Worm (Caenorhabditis elegans) whole organism, early embryonic: Measurements from ENCODE around the gene sto-2.

Experiments used
- ama-1 ChIP-seq: fragments of 150-350 bp; optimal IDR thresholded peaks from 2 replicates; lab custom pipeline; 2014
- ceh-13 ChIP-seq: fragments of 200-800 bp; sonication (Bioruptor generic); optimal IDR thresholded peaks from 2 replicates; lab custom pipeline; 2018; ENCODE audit warnings: mild to moderate bottlenecking, missing genetic modification characterization, missing compliant biosample characterization
- scrt-1 ChIP-seq: fragments of 200-800 bp; sonication (Bioruptor generic); IDR thresholded peaks from 2 replicates; pipeline ENCODE4 v1.3.6; 2022; ENCODE audit warnings: missing genetic modification characterization, missing compliant biosample characterization
- sea-1 ChIP-seq: fragments of 200-800 bp; sonication (Bioruptor generic); conservative IDR thresholded peaks from 2 replicates; pipeline ENCODE4 v1.3.6; 2022; ENCODE audit warnings: missing genetic modification characterization, missing compliant biosample characterization

DNA sequence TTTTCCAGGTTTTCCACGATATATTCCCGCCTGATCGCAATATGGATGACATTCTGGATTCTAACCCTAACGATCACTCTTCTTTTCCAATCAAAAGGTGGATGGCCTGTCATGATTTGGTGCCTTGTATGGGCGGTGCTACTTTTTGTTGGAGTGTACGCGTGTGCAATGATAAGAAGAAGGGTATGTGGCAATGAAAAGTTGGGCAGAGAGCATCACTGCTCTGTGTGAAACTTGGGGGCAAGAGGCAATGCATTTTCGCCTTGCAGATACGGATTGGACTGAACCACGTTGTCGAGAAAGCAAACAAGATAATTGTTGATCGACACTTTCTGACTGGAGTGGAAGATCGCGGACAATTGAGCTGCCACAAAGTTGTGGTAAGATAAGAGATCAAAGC lies 23.1 kb upstream of the sto-2 start:
- TF ChIP-seq scrt-1 (GFP tag; lab: Robert Waterston, UW) (no peak), ceh-13 (GFP tag; lab: Kevin White, UChicago) (no peak), sea-1 (GFP tag; lab: Robert Waterston, UW) (no peak), ama-1 (lab: Kevin White, UChicago) (no peak)
